Worm (Caenorhabditis elegans): ENCODE measurements around the gene ddx-17.

Gene ddx-17

DNA sequence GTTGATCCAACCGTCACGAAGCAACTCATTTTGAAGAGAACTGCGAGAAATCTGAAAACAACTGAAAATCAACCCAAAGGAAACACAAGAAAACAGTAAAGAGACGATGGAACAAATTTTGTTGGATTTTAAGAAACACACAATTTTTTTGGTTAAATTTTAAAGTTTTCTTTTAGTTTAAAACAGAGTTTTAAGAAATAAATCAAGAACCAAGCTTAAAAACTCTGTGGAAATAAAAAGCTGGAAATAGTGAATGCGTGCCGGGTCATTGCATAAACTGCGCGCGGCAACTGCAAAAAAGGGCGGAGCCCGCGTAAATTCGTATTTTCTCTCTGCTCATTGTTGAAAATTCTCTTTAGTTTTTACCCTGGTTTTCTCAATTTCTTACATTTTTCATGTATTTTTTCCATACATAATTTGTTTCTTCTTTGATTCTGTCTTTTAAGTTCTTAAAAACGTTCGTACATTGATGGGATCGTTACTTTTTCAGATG lies 49.9 kb downstream of the ddx-17 start, which contains the start of the genes algn-13 and R10D12.13 (continued):
- TF ChIP-seq lsy-2 (tag; optimal IDR thresholded peaks at IDR 0.05) (peak; percentile 37), unc-39 (tag; optimal IDR thresholded peaks at IDR 0.05) (no peak), ham-2 (GFP tag; optimal IDR thresholded peaks at IDR 0.05) (peak; percentile 60), nhr-2 (tag; optimal IDR thresholded peaks at IDR 0.05) (peak; percentile 24)

ce11 chrV:13960916-13961315 lies 50.9 kb downstream of the ddx-17 start, which contains the start of gene srh-24:
srh-24 (minus strand) TSS chrV:13961016.
- TF ChIP-seq snpc-4 (tag; optimal IDR thresholded peaks at IDR 0.05) (no peak), nhr-12 (tag; optimal IDR thresholded peaks at IDR 0.05) (no peak), ham-2 (GFP tag; optimal IDR thresholded peaks at IDR 0.05) (no peak), sem-2 (GFP tag; optimal IDR thresholded peaks at IDR 0.05) (no peak), nhr-28 (tag; optimal IDR thresholded peaks at IDR 0.05) (no peak), elt-1 (tag; optimal IDR thresholded peaks at IDR 0.05; ENCODE audit: borderline replicate concordance, insufficient read depth) (no peak), M03D4.4 (tag; optimal IDR thresholded peaks at IDR 0.05) (no peak), bed-3 (GFP tag; optimal IDR thresholded peaks at IDR 0.05) (no peak), ceh-39 (tag; optimal IDR thresholded peaks at IDR 0.05) (no peak), ces-1 (GFP tag; optimal IDR thresholded peaks at IDR 0.05) (no peak), zip-8 (tag; optimal IDR thresholded peaks at IDR 0.05) (no peak), nhr-237 (tag; optimal IDR thresholded peaks at IDR 0.05) (no peak), nhr-2 (tag; optimal IDR thresholded peaks at IDR 0.05) (no peak)
